Fruit fly (Drosophila melanogaster) whole organism, adult: ENCODE results near the gene CG44174.

Source experiments
- CG14711 ChIP-seq: fragments of 200-800 bp; sonication (Bioruptor generic); optimal IDR thresholded peaks from 2 replicates; lab custom pipeline; 2018; ENCODE audit warnings: missing biosample characterization, mild to moderate bottlenecking, missing genetic modification characterization, moderate library complexity
- CG33017 ChIP-seq: fragments of 200-800 bp; sonication (Bioruptor generic); optimal IDR thresholded peaks from 2 replicates; lab custom pipeline; 2018; ENCODE audit warnings: missing biosample characterization, mild to moderate bottlenecking, missing genetic modification characterization, moderate library complexity
- CG7045 ChIP-seq: fragments of 200-800 bp; sonication (Bioruptor generic); optimal IDR thresholded peaks from 2 replicates; lab custom pipeline; 2017; ENCODE audit warnings: missing biosample characterization, mild to moderate bottlenecking, missing genetic modification characterization
- Crg-1 ChIP-seq: fragments of 200-800 bp; sonication (Bioruptor generic); optimal IDR thresholded peaks from 2 replicates; lab custom pipeline; 2016; ENCODE audit warnings: missing biosample characterization, missing genetic modification characterization
- Mnt ChIP-seq: fragments of 200-800 bp; sonication (Bioruptor generic); optimal IDR thresholded peaks from 2 replicates; lab custom pipeline; 2016; ENCODE audit warnings: missing biosample characterization, mild to moderate bottlenecking, missing genetic modification characterization
- kay ChIP-seq: fragments of 200-800 bp; sonication (Bioruptor generic); peaks from one replicate; lab custom pipeline; 2016; ENCODE audit warnings: missing biosample characterization, missing genetic modification characterization, borderline replicate concordance
- ovo ChIP-seq: fragments of 200-800 bp; sonication (Bioruptor generic); optimal IDR thresholded peaks from 2 replicates; lab custom pipeline; 2016; ENCODE audit warnings: missing biosample characterization, missing genetic modification characterization
- tj ChIP-seq: fragments of 200-800 bp; sonication (Bioruptor generic); optimal IDR thresholded peaks from 3 replicates; lab custom pipeline; 2017; ENCODE audit warnings: missing biosample characterization, mild to moderate bottlenecking, missing genetic modification characterization, moderate library complexity

dm6 chr3R:19271125-19271524 lies 26.4 kb downstream of the CG44174 start:
- TF ChIP-seq Crg-1 (GFP tag; lab: Kevin White, UChicago) (no peak), CG7045 (GFP tag; lab: Kevin White, UChicago) (no peak), tj (no peak), kay (no peak), CG33017 (tag; lab: Kevin White, UChicago) (no peak), ovo (GFP tag; lab: Kevin White, UChicago) (no peak), CG14711 (tag; lab: Kevin White, UChicago) (no peak), Mnt (GFP tag; lab: Kevin White, UChicago) (no peak)
